Worm (Caenorhabditis elegans) whole organism, L4 larva: ENCODE results near the gene F20D6.15.

Experiments
- F49E8.2 ChIP-seq: sonication (generic microtip); optimal IDR thresholded peaks from 2 replicates; lab custom pipeline; 2016; ENCODE audit warnings: missing compliant biosample characterization, mild to moderate bottlenecking, missing genetic modification characterization, borderline replicate concordance
- lin-13 ChIP-seq: fragments of 150-350 bp; optimal IDR thresholded peaks from 2 replicates; lab custom pipeline; 2014; ENCODE audit warnings: missing biosample characterization, missing genetic modification reagents, missing genetic modification characterization
- lin-15B ChIP-seq: fragments of 150-350 bp; sonication (generic microtip); optimal IDR thresholded peaks from 3 replicates; lab custom pipeline; 2014; ENCODE audit warnings: missing biosample characterization, missing genetic modification characterization
- mdl-1 ChIP-seq, 2 experiments: fragments of 150-350 bp in 1 of 2; sonication (generic microtip) in 1 of 2; optimal IDR thresholded peaks; 2 replicates each; lab custom pipeline; 2014 to 2017; ENCODE audit warnings: missing biosample characterization in 2 of 2, missing genetic modification characterization in 2 of 2
- mxl-2 ChIP-seq: fragments of 200-800 bp; sonication (Bioruptor generic); conservative IDR thresholded peaks from 2 replicates; pipeline ENCODE4 v1.3.6; 2022; ENCODE audit warnings: missing genetic modification reagents, missing genetic modification characterization, missing compliant biosample characterization
- mxl-3 ChIP-seq: fragments of 200-800 bp; sonication (Bioruptor generic); optimal IDR thresholded peaks from 2 replicates; lab custom pipeline; 2018; ENCODE audit warnings: mild to moderate bottlenecking, missing genetic modification characterization, missing compliant biosample characterization
- zag-1 ChIP-seq: fragments of 150-350 bp; optimal IDR thresholded peaks from 2 replicates; lab custom pipeline; 2014; ENCODE audit warnings: missing biosample characterization, missing genetic modification characterization

DNA sequence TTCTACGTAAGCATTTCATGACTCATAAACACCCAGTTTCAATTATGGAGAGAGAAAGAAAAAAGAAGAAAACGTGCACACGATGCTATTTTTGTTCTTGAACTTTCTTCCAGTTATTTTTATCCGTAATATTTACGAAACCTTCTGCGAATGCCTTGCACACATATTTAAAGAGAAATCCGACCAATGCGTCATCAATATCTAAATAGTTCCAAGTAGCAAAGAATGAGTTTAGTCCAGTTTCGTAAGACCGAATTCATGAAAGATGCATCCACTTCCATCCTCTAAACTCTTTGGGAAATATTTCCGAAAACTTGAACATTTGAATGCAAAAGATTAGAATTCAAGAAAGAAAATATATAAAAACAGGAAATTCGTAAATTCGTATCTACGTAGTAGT, 19.1 kb downstream of the F20D6.15 start:
- TF ChIP-seq lin-13 (GFP tag; lab: Kevin White, UChicago) (no peak), mdl-1 (tag; optimal IDR thresholded peaks at IDR 0.05; lab: Kevin White, UChicago) (no peak), F49E8.2 (tag; lab: Kevin White, UChicago) (no peak), mxl-3 (GFP tag; lab: Kevin White, UChicago) (no peak), lin-15B (tag; lab: Kevin White, UChicago) (no peak), zag-1 (no peak), mxl-2 (GFP tag; lab: Robert Waterston, UW) (no peak)
